Worm (Caenorhabditis elegans) whole organism, L4 larva: ENCODE results near the gene aptf-3.

ENCODE experiments used
- ama-1 ChIP-seq: fragments of 150-350 bp; optimal IDR thresholded peaks from 2 replicates; lab custom pipeline; 2014; ENCODE audit warnings: inconsistent platforms, mixed read lengths
- ceh-28 ChIP-seq: fragments of 150-350 bp; optimal IDR thresholded peaks from 2 replicates; lab custom pipeline; 2014; ENCODE audit warnings: missing biosample characterization, missing genetic modification reagents, missing genetic modification characterization
- ceh-82 ChIP-seq: sonication (generic microtip); optimal IDR thresholded peaks from 2 replicates; lab custom pipeline; 2017; ENCODE audit warnings: missing biosample characterization, missing genetic modification characterization
- jun-1 ChIP-seq: fragments of 150-350 bp; optimal IDR thresholded peaks from 2 replicates; lab custom pipeline; 2014; ENCODE audit warnings: missing biosample characterization, missing genetic modification reagents, missing genetic modification characterization
- lin-39 ChIP-seq: fragments of 150-350 bp; optimal IDR thresholded peaks from 2 replicates; lab custom pipeline; 2014; ENCODE audit warnings: missing biosample characterization, missing genetic modification reagents, missing genetic modification characterization
- madf-9 ChIP-seq: fragments of 200-800 bp; sonication (Bioruptor generic); conservative IDR thresholded peaks from 2 replicates; pipeline ENCODE4 v1.3.6; 2022; ENCODE audit warnings: missing genetic modification reagents, missing genetic modification characterization, missing compliant biosample characterization
- nhr-10 ChIP-seq: fragments of 150-350 bp; optimal IDR thresholded peaks from 2 replicates; lab custom pipeline; 2014; ENCODE audit warnings: missing biosample characterization, missing genetic modification characterization
- nhr-28 ChIP-seq: fragments of 150-350 bp; optimal IDR thresholded peaks from 2 replicates; lab custom pipeline; 2014; ENCODE audit warnings: missing biosample characterization, missing genetic modification characterization
- rbr-2 ChIP-seq: sonication (generic microtip); optimal IDR thresholded peaks from 2 replicates; lab custom pipeline; 2016; ENCODE audit warnings: missing genotype, missing genetic modification characterization, missing compliant biosample characterization
- zag-1 ChIP-seq: fragments of 150-350 bp; optimal IDR thresholded peaks from 2 replicates; lab custom pipeline; 2014; ENCODE audit warnings: missing biosample characterization, missing genetic modification characterization

- TF ChIP-seq nhr-10 (tag; lab: Kevin White, UChicago) (no peak), nhr-28 (tag; lab: Kevin White, UChicago) (no peak), lin-39 (tag; lab: Kevin White, UChicago) (no peak), ama-1 (no peak), ceh-28 (tag; lab: Kevin White, UChicago) (no peak), jun-1 (no peak), ceh-82 (no peak), rbr-2 (tag; lab: Kevin White, UChicago) (no peak), zag-1 (tag; lab: Kevin White, UChicago) (no peak), madf-9 (no peak)
Measured at ce11 chrII:8607662-8608061, 13.7 kb downstream of the aptf-3 start, which contains the start of gene F28C6.10.
